Worm (Caenorhabditis elegans) whole organism, dauer: ENCODE results near the gene nhr-212.

Source experiments
- unc-62 ChIP-seq: sonication (generic microtip); optimal IDR thresholded peaks from 2 replicates; lab custom pipeline; 2017; ENCODE audit warnings: missing biosample characterization, missing genetic modification reagents, missing genetic modification characterization

The nhr-212 gene

DNA sequence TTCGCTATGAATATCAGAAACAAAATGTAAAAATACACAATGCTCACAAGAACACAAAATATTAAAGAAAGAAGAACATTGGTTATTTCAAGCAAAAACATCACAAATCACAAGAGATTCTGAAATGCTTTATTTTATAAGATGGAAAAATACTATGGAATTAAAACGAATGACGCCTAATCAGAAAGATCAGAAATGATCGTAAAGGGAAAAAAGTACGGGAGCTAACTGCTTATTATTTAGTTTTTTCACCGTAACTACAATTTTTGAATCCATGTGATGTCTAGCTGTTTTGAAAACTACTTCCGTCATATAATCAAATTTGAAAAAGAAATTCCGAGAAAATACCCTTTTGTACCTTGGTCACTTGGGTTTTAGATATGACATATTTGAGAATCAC, 16.2 kb upstream of the nhr-212 start, which contains the start of gene srbc-57:
Gene srbc-57 (minus strand): TSS at position 101 of the 400 bp plus-strand sequence.
- TF ChIP-seq unc-62 (GFP tag; lab: Kevin White, UChicago) = no peak

DNA sequence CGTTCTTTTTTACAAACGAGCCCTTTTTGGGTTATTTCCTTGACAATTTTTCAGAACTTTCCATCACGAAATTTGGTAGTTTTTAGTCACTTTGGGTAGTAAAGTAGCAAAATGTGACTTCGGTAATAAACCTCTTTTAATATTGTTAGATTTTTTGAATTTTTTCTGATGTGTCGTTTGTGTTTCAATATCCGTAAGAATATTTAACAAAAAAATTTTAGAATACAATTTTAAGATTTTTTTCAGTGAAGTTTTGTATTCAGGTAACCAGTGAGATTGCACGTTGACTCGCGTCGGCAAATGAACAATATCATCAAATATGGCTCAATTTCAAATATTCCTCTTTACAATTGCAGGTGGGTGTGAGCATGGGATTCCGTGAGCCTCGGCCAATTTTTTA, 12.1 kb upstream of the nhr-212 start, which contains the start of gene srt-31:
Gene srt-31 (plus strand): TSS at position 301 of the 400 bp plus-strand sequence.
- no peak for TF ChIP-seq unc-62 (GFP tag; lab: Kevin White, UChicago)

DNA sequence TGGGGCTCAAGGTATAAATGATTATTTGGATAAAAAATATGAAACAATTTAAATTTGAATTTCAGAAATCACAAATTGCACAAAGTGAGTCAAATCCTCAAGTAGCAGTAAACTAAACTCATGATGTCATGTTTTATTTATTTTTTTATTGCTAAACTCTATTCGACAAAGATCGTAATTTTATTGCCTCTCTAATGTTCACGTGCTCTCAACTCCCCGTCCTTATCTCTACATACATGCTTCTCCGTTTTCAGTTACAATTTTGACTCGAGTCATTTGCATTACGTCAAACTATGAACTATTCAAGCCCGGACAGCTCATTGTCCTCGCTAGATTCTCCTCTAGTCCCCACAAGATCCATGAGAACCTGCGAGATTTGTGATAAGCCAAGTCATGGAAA, 10.1 kb upstream of the nhr-212 start, which contains the start of gene nhr-99:
Gene nhr-99 (plus strand): TSS at position 263 of the 400 bp plus-strand sequence.
- TF ChIP-seq unc-62 (GFP tag; lab: Kevin White, UChicago) = no peak

DNA sequence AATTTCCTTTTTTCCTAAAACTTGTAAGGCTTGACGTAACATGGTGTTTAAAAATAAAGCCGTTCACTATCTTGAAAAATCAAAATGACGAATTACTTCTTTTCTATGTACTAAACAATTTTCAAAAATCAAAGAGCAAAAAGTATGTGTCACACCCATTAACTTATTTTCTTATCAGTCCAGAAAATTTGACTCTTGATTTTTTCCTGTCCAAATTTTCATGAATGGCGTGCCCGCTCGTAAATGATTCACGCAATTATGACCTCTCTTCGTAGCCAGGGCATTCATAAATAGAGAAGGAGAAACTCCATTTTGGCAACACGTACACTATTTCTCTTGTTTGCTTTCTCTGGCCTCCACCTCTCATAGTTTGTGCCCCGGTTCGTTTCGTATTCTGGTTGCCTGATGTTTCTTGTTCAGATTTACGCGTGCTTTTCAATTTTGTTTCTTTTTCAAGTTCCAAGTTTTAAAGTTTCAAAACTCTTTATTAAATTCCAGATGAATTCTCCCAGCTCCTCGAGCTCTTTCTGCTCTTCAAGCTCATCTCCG, 6.9 kb upstream of the nhr-212 start, which contains the start of gene nhr-55:
Gene nhr-55 (plus strand): TSS at position 499 of the 549 bp plus-strand sequence.
- no peak for TF ChIP-seq unc-62 (GFP tag; lab: Kevin White, UChicago)

DNA sequence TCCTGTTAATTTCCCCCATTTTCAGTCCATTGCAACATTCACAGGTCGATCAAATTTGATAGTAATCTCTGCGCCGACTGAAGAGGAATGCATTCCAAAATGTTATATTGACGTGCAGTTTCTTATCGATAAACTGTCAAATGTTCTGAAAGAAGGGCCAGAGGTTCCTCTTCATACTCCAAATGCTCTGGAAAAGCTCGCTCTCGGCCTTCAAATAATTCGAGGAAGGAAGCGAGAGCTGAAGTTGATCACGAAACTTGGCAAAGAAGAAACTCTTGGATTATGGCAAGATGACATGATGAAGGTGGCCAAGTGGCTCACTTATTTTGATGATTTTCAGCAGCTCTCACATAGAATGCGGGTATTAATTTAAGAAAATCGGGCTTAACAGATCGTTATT, 5.6 kb upstream of the nhr-212 start:
- TF ChIP-seq unc-62 (GFP tag; lab: Kevin White, UChicago) = no peak

DNA sequence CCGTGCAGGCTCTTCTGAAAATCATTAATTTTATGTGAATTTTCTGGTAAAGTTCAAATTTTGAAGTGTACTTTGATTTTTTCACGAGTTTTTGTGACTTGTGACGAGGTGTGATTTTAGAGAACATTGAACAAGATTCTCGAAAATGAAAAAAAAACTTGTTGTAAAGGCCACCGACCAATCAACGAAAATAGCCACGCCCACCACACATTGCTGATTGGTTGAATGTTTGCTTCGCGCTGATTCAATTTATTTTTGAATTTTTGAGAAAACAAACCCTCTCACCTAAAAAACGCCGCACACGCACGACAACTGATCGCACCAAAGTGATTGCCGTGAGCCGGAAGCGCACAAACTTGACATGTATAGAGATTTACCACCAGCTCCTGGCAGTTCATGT, 1.8 kb upstream of the nhr-212 start:
- TF ChIP-seq unc-62 (GFP tag; lab: Kevin White, UChicago) = no peak

DNA sequence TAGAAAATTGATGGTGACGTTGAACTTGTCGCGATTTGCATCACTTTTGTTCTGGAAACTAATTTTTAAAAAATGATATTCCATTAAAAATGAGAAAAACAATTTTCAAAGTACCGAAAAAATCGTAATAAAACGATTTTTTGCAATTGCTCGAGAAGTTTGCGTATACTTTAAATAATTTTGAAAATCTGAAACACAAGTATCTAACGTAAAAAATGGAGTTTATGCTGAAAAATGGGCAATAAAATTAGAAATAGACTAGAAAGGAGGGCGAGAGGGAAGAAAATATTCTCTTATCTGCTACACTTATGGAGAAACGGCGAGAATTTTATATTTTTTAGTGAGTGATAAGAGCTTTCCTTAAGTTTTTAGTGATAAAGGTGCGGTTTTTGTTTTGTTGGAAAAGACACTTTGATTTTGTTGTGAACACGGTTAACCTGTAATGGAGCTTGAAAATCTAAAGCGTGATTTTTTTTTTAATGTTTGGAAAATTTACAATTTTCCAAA, 1.3 kb upstream of the nhr-212 start, which contains the start of gene nhr-130:
Gene nhr-130 (minus strand): TSS at position 51 of the 507 bp plus-strand sequence.
- no peak for TF ChIP-seq unc-62 (GFP tag; lab: Kevin White, UChicago)

DNA sequence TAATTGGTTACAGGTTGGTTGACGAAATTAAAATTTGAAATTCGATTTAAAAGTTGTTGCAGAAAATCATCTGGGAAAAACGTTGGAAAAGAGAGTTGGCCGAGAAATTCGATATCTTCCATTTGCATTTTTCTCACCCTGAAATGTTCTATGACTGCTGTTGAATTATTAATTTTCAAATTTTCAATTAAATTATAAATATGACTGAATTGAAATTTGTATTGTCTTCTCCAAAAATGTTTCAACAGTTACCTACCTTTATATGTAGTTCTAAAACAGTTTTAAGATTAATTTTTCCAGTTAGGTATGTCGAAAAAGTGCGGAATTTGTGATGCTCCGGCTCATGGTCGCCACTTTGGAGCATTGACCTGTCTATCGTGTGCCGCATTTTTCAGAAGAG, 2.0 kb downstream of the nhr-212 start, which contains the start of gene nhr-211:
Gene nhr-211 (plus strand): TSS at position 301 of the 400 bp plus-strand sequence.
- TF ChIP-seq unc-62 (GFP tag; lab: Kevin White, UChicago) = no peak

DNA sequence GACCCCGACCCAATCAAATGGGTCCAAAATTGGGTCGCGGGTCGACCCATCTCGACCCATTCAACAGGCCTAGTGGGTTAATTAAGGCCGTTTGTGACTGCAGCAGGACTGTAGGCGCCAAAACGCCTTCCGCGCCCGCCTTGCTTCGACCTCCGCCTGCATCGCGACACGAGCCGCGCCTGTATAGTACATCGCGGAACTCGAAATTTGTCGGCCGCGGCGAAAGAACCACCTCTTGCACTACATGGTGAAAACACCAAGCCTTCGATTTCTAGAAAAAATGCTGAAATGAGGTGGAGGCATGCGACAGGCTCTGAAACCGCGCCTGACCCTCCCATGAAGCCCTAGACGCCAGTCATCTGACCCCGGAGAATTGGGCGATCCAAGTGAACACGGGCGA, 3.3 kb downstream of the nhr-212 start:
- no peak for TF ChIP-seq unc-62 (GFP tag; lab: Kevin White, UChicago)

DNA sequence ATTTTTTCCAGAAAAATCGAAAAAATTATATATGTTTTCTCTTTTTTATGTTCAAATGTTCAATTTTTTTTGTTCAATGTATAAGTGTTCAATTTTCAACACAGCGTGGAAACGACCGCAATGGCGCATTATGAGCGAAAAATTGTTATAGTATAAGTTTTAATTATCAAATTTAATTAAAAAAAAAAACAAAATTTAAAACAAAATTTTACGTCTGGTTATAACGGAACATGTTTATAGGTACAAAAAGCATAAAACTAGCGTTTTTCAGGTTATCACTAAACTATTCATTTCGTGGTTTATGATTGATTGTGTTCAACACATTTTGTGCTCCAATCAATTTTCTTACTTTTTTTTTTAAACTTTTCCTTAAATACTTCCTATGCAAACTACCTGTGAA, 4.7 kb downstream of the nhr-212 start, which contains the start of gene nhr-106:
Gene nhr-106 (plus strand): TSS at position 301 of the 400 bp plus-strand sequence.
- TF ChIP-seq unc-62 (GFP tag; lab: Kevin White, UChicago) = no peak

DNA sequence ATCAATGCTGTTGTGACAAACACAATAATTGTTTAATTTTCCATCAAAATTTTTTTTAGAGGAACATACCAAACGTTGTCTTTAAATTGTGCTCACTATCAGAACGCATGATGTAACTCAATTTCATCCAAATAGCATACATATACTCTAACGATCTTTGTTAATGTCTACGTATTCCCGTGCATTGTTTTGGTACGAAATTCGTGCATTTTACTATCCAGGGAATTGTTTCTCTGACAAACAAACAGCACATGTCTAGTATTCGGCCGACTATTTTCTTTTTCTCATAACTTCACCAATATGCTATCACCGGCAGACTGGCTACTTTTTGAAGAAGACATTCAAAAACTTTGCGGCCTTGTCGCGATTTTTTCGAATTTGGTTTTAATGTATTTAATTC, 6.8 kb downstream of the nhr-212 start, which contains the start of gene str-196:
Gene str-196 (plus strand): TSS at position 301 of the 400 bp plus-strand sequence.
- TF ChIP-seq unc-62 (GFP tag; lab: Kevin White, UChicago) = no peak

DNA sequence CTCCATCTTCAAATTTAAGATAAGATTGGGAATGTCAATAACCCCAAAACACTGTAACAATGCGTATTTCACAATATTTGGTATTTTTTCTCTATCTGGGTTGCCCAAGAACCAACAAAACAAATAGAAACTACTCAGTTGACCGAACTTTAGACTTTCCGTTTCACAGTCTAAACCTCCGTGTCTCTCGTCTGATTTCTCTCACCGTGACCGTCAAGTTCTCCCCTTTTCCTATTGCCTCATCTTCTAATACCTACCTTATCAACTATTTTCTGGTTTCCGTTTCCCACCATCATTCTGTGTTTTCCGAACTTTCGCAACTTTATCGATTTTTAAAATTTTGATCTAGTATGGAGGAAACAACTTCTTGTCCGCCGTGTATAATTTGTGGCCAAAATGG, 9.6 kb downstream of the nhr-212 start, which contains the start of gene nhr-131:
Gene nhr-131 (plus strand): TSS at position 87 of the 400 bp plus-strand sequence.
- no peak for TF ChIP-seq unc-62 (GFP tag; lab: Kevin White, UChicago)

DNA sequence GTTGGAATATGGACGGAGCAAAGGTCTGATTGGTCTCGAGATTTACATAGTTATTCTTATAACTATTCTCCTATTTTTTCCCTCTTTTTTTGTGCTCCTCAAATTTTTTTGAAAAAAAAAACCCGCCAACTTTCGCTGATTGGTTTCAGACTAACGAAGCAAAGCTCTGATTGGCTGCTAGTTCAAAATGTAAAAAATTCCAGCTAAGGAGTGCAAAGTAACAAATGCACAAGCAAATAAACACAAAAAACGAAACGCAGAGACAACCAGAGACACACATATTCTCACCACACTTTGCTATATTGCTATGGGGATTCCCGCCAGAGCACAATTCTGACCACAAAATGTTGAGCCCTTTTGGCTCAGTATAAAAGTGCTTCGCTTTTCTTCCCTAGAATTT, 12.7 kb downstream of the nhr-212 start, which contains the start of gene T01G6.1:
Gene T01G6.1 (plus strand): TSS at position 301 of the 400 bp plus-strand sequence.
- no peak for TF ChIP-seq unc-62 (GFP tag; lab: Kevin White, UChicago)

DNA sequence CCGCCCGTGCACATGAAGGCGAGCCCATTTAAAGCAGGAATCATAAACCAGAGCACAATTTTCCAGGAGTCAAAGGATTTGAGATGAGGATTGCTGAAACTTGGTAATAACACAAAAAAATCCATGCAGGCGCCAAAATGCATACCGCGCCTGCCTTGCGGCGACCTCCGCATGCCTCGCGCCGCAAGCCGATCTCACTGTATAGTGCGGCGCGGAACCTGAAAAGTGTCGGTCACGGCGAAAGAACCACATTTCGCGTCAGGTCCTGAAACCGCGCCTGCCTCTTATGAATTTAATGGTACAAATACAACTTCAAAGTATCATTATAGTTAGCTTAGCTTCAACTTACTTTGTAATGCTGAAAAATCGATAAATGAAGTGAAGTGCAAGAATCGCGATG, 15.9 kb downstream of the nhr-212 start:
- TF ChIP-seq unc-62 (GFP tag; lab: Kevin White, UChicago) = no peak

DNA sequence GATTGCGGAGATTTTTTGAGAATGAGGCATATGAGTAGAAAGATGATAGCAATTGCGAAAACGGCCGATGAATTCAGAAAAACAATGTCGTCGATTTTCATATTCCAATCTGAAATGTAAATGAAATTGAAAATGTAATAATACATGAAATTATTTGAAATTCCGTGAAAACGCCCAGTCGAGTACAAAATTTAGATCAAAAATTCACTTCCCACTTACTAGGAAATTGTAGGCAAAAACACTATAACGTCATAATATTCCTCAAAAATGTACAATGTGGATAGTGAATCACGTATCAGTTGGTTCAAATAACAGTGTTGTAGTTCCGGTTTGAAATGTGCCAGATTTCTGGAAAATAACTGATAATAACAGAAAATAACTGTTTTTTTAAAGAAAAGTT, 16.6 kb downstream of the nhr-212 start, which contains the start of gene str-256:
Gene str-256 (minus strand): TSS at position 101 of the 400 bp plus-strand sequence.
- no peak for TF ChIP-seq unc-62 (GFP tag; lab: Kevin White, UChicago)

DNA sequence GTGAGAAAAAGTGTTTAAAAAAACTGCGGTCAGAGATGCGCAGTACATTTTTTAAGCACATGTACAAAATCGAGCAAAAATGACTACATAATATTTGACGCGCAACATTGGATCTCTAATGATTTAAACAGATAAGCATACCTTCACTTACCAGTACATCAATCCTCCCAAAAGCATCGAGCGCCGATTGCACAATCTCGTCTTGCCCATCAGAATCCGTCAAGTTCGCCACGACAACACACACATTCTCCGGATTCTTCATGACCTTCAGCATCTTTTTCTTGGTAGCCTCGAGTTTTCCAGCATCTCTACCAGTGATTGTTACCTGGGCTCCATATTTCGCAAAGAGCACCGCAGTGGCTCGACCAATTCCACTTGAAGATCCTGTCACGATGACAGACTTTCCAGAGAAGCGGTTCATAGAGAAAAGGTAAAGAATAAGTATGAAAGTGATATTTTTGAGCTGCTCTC, 18.2 kb downstream of the nhr-212 start, which contains the start of gene T01G6.10:
Gene T01G6.10 (minus strand): TSS at position 421 of the 471 bp plus-strand sequence.
- no peak for TF ChIP-seq unc-62 (GFP tag; lab: Kevin White, UChicago)
